Worm (Caenorhabditis elegans): ENCODE data around the gene rgs-6.
A peak's percentile ranks its signal among the peaks of the same experiment; 100 is the strongest.

- TF ChIP-seq jun-1 (tag; optimal IDR thresholded peaks at IDR 0.05) (no peak), nhr-25 (tag; optimal IDR thresholded peaks at IDR 0.05; ENCODE audit: borderline replicate concordance, insufficient read depth) (no peak), zip-11 (GFP tag; IDR thresholded peaks at IDR 0.05) (no peak), ztf-11 (tag; optimal IDR thresholded peaks at IDR 0.05) (no peak), lsy-2 (tag; optimal IDR thresholded peaks at IDR 0.05) (peak in 1 of 2 experiments; percentile 66)
Observed at ce11 chrX:5780672-5781182, 47.1 kb upstream of the rgs-6 start, which contains the start of gene sft-4.

Measured in whole organism, L4 larva.